Worm (Caenorhabditis elegans): ENCODE results near the gene his-59.

his-59 gene

ce11 chrIV:7469782-7470413, 18.2 kb upstream of the his-59 start, which contains the start of gene F55G1.7:
Gene F55G1.7 (minus strand): TSS chrIV:7469832.
- TF ChIP-seq unc-62 (GFP tag; optimal IDR thresholded peaks at IDR 0.05) (no peak), mep-1 (tag; optimal IDR thresholded peaks at IDR 0.05) (no peak)

- TF ChIP-seq ceh-83 (GFP tag; optimal IDR thresholded peaks at IDR 0.05): no peak
- TF ChIP-seq mep-1 (tag; optimal IDR thresholded peaks at IDR 0.05): no peak
- TF ChIP-seq unc-62 (GFP tag; optimal IDR thresholded peaks at IDR 0.05): no peak
- no peak for TF ChIP-seq ztf-11 (tag; optimal IDR thresholded peaks at IDR 0.05)
- TF ChIP-seq nhr-2 (tag; optimal IDR thresholded peaks at IDR 0.05): no peak
- no peak for TF ChIP-seq lin-13 (tag; optimal IDR thresholded peaks at IDR 0.05)
Measured at ce11 chrIV:7473159-7473649, 14.8 kb upstream of the his-59 start, which contains the start of the genes plk-3 and F55G1.6. Gene plk-3 (minus strand): TSS chrIV:7473209. Gene F55G1.6 (plus strand): TSS chrIV:7473517.

- TF ChIP-seq ham-2 (GFP tag; optimal IDR thresholded peaks at IDR 0.05) (no peak), nhr-2 (tag; optimal IDR thresholded peaks at IDR 0.05) (no peak), snpc-4 (tag; optimal IDR thresholded peaks at IDR 0.05) (no peak), hlh-1 (tag; optimal IDR thresholded peaks at IDR 0.05) (no peak), ztf-11 (tag; optimal IDR thresholded peaks at IDR 0.05) (no peak), lin-13 (tag; optimal IDR thresholded peaks at IDR 0.05) (no peak), sptf-1 (tag; optimal IDR thresholded peaks at IDR 0.05) (no peak), tbx-8 (GFP tag; optimal IDR thresholded peaks at IDR 0.05) (no peak), flh-1 (GFP tag; optimal IDR thresholded peaks at IDR 0.05) (no peak), drap-1 (GFP tag; optimal IDR thresholded peaks at IDR 0.05) (no peak), ceh-83 (GFP tag; optimal IDR thresholded peaks at IDR 0.05) (no peak), elt-3 (tag; optimal IDR thresholded peaks at IDR 0.05) (no peak), elt-1 (tag; optimal IDR thresholded peaks at IDR 0.05; ENCODE audit: borderline replicate concordance, insufficient read depth) (no peak), cnd-1 (tag; optimal IDR thresholded peaks at IDR 0.05) (no peak), lsy-2 (tag; optimal IDR thresholded peaks at IDR 0.05) (no peak), nhr-12 (tag; optimal IDR thresholded peaks at IDR 0.05) (no peak)
Measured at ce11 chrIV:7474826-7475225, 13.2 kb upstream of the his-59 start, which contains the start of gene slc-25A18.2. Gene slc-25A18.2 (plus strand): TSS chrIV:7475041.

ce11 chrIV:7477197-7477596, 10.9 kb upstream of the his-59 start, which contains the start of gene pycr-4:
Gene pycr-4 (minus strand): TSS chrIV:7477297.
- TF ChIP-seq snpc-4 (tag; optimal IDR thresholded peaks at IDR 0.05) (no peak), ceh-39 (tag; optimal IDR thresholded peaks at IDR 0.05) (no peak), ham-2 (GFP tag; optimal IDR thresholded peaks at IDR 0.05) (no peak), lin-32 (GFP tag; optimal IDR thresholded peaks at IDR 0.05) (no peak), pha-4 (tag; optimal IDR thresholded peaks at IDR 0.05) (no peak), unc-62 (GFP tag; optimal IDR thresholded peaks at IDR 0.05) (no peak), ceh-83 (GFP tag; optimal IDR thresholded peaks at IDR 0.05) (no peak), cnd-1 (tag; optimal IDR thresholded peaks at IDR 0.05) (no peak), sem-2 (GFP tag; optimal IDR thresholded peaks at IDR 0.05) (no peak), nhr-12 (tag; optimal IDR thresholded peaks at IDR 0.05) (no peak), elt-1 (tag; optimal IDR thresholded peaks at IDR 0.05; ENCODE audit: borderline replicate concordance, insufficient read depth) (no peak), nhr-28 (tag; optimal IDR thresholded peaks at IDR 0.05) (no peak), ztf-11 (tag; optimal IDR thresholded peaks at IDR 0.05) (no peak), unc-120 (tag; optimal IDR thresholded peaks at IDR 0.05; ENCODE audit: poor library complexity, severe bottlenecking) (no peak), mab-5 (tag; optimal IDR thresholded peaks at IDR 0.05) (no peak), M03D4.4 (tag; optimal IDR thresholded peaks at IDR 0.05) (no peak), flh-1 (GFP tag; optimal IDR thresholded peaks at IDR 0.05) (no peak), bed-3 (GFP tag; optimal IDR thresholded peaks at IDR 0.05) (no peak), lsy-2 (tag; optimal IDR thresholded peaks at IDR 0.05) (no peak), nhr-76 (tag; optimal IDR thresholded peaks at IDR 0.05) (no peak)

- TF ChIP-seq ztf-11 (tag; optimal IDR thresholded peaks at IDR 0.05) (no peak), lsy-2 (tag; optimal IDR thresholded peaks at IDR 0.05) (no peak), nhr-2 (tag; optimal IDR thresholded peaks at IDR 0.05) (no peak), ceh-43 (GFP tag; optimal IDR thresholded peaks at IDR 0.05) (no peak), zip-8 (tag; optimal IDR thresholded peaks at IDR 0.05) (no peak)
Measured at ce11 chrIV:7477697-7478096, 10.4 kb upstream of the his-59 start.

All from whole organism, mixed stage, embryonic.